Worm (Caenorhabditis elegans) whole organism, late embryonic: ENCODE data around the gene F28C6.10.

Experiments
- ahr-1 ChIP-seq: sonication (generic microtip); optimal IDR thresholded peaks from 2 replicates; lab custom pipeline; 2016; ENCODE audit warnings: missing genetic modification characterization, missing compliant biosample characterization
- ama-1 ChIP-seq: fragments of 150-350 bp; optimal IDR thresholded peaks from 2 replicates; lab custom pipeline; 2014
- ceh-22 ChIP-seq: sonication (generic microtip); optimal IDR thresholded peaks from 2 replicates; lab custom pipeline; 2017; ENCODE audit warnings: missing biosample characterization, missing genetic modification characterization
- ceh-9 ChIP-seq: sonication (generic microtip); optimal IDR thresholded peaks from 2 replicates; lab custom pipeline; 2016; ENCODE audit warnings: mild to moderate bottlenecking, missing genetic modification characterization, inconsistent platforms, missing compliant biosample characterization
- ets-4 ChIP-seq: sonication (generic microtip); optimal IDR thresholded peaks from 2 replicates; lab custom pipeline; 2016; ENCODE audit warnings: missing genetic modification characterization, missing compliant biosample characterization
- fkh-6 ChIP-seq: sonication (generic microtip); optimal IDR thresholded peaks from 2 replicates; lab custom pipeline; 2016; ENCODE audit warnings: missing genetic modification characterization, missing compliant biosample characterization
- npax-4 ChIP-seq: sonication (generic microtip); optimal IDR thresholded peaks from 2 replicates; lab custom pipeline; 2016; ENCODE audit warnings: missing genetic modification characterization, missing compliant biosample characterization
- pha-4 ChIP-seq: fragments of 150-350 bp; optimal IDR thresholded peaks from 2 replicates; lab custom pipeline; 2018; ENCODE audit warnings: missing biosample characterization, missing genetic modification reagents, missing genetic modification characterization
- pqm-1 ChIP-seq: sonication (generic microtip); optimal IDR thresholded peaks from 2 replicates; lab custom pipeline; 2016; ENCODE audit warnings: missing genetic modification characterization, missing compliant biosample characterization
- syd-9 ChIP-seq: sonication (generic microtip); optimal IDR thresholded peaks from 2 replicates; lab custom pipeline; 2016; ENCODE audit warnings: mild to moderate bottlenecking, missing genetic modification characterization, moderate library complexity, missing compliant biosample characterization
- tbx-2 ChIP-seq: sonication (generic microtip); optimal IDR thresholded peaks from 2 replicates; lab custom pipeline; 2016; ENCODE audit warnings: missing genetic modification characterization, missing compliant biosample characterization
- unc-55 ChIP-seq: sonication (generic microtip); optimal IDR thresholded peaks from 2 replicates; lab custom pipeline; 2017; ENCODE audit warnings: missing biosample characterization, missing genetic modification reagents, missing genetic modification characterization
- unc-86 ChIP-seq: sonication (generic microtip); optimal IDR thresholded peaks from 2 replicates; lab custom pipeline; 2016; ENCODE audit warnings: missing genetic modification characterization, missing compliant biosample characterization
- zip-5 ChIP-seq: sonication (generic microtip); optimal IDR thresholded peaks from 2 replicates; lab custom pipeline; 2016; ENCODE audit warnings: missing genetic modification characterization, missing compliant biosample characterization

ce11 chrII:8587660-8588230 is 20.0 kb upstream of the F28C6.10 start:
- no peak for TF ChIP-seq syd-9 (tag; lab: Kevin White, UChicago)
- no peak for TF ChIP-seq ahr-1 (tag; lab: Kevin White, UChicago)
- no peak for TF ChIP-seq ceh-22
- TF ChIP-seq tbx-2 (tag; lab: Kevin White, UChicago): no peak
- no peak for TF ChIP-seq zip-5 (tag; lab: Kevin White, UChicago)
- TF ChIP-seq npax-4: no peak
- no peak for TF ChIP-seq ets-4
- no peak for TF ChIP-seq unc-55
- no peak for TF ChIP-seq ceh-9 (tag; lab: Kevin White, UChicago)
- TF ChIP-seq fkh-6: no peak
- TF ChIP-seq unc-86 (tag; lab: Kevin White, UChicago): no peak
- no peak for TF ChIP-seq pha-4 (tag; lab: Kevin White, UChicago)
- TF ChIP-seq pqm-1 (tag; lab: Kevin White, UChicago): no peak
- no peak for TF ChIP-seq ama-1 (lab: Kevin White, UChicago)
